Fruit fly (Drosophila melanogaster): Measurements from ENCODE around the gene COX6AL2.

Gene COX6AL2

dm6 chr3L:18898086-18898470 is 15.9 kb downstream of the COX6AL2 start, which contains the start of gene CG3902 (continued):
- no peak for TF ChIP-seq CG30020 (tag; optimal IDR thresholded peaks at IDR 0.05)
- peak; percentile 19 for TF ChIP-seq CG18011 (GFP tag; optimal IDR thresholded peaks at IDR 0.05)
- TF ChIP-seq sob (GFP tag; IDR thresholded peaks at IDR 0.05): peak; percentile 29; the same call in 1 of the 2 replicates
- TF ChIP-seq rib (GFP tag; IDR thresholded peaks at IDR 0.05): peak; percentile 61; the same call in 1 of the 2 replicates
- TF ChIP-seq CG10959 (GFP tag; IDR thresholded peaks at IDR 0.05): no peak
- no peak for TF ChIP-seq CG3847 (GFP tag; IDR thresholded peaks at IDR 0.05)
- no peak for TF ChIP-seq br (optimal IDR thresholded peaks at IDR 0.05)
- TF ChIP-seq slbo (GFP tag; IDR thresholded peaks at IDR 0.05): peak; percentile 47
- peak; percentile 71 for TF ChIP-seq CG10543 (GFP tag; optimal IDR thresholded peaks at IDR 0.05)
- no peak for TF ChIP-seq Sry-δ (GFP tag; optimal IDR thresholded peaks at IDR 0.05)
- TF ChIP-seq odd (GFP tag; optimal IDR thresholded peaks at IDR 0.05): peak; percentile 43
- TF ChIP-seq pzg (GFP tag; optimal IDR thresholded peaks at IDR 0.05): no peak
- no peak for TF ChIP-seq hth (optimal IDR thresholded peaks at IDR 0.05)
- peak; percentile 22; the same call in 1 of the 2 replicates for TF ChIP-seq Adf1 (GFP tag; IDR thresholded peaks at IDR 0.05)
- no peak for TF ChIP-seq CG9215 (GFP tag; IDR thresholded peaks at IDR 0.05)
- TF ChIP-seq cad (GFP tag; optimal IDR thresholded peaks at IDR 0.05): no peak
- no peak for TF ChIP-seq slp2 (GFP tag; optimal IDR thresholded peaks at IDR 0.05)
- TF ChIP-seq CG12942 (GFP tag; optimal IDR thresholded peaks at IDR 0.05): no peak
- no peak for TF ChIP-seq CG9797 (GFP tag; optimal IDR thresholded peaks at IDR 0.05)
- TF ChIP-seq Drgx (GFP tag; IDR thresholded peaks at IDR 0.05): no peak
- no peak for TF ChIP-seq Ada2b (GFP tag; IDR thresholded peaks at IDR 0.05)
- no peak for TF ChIP-seq CG17912 (GFP tag; optimal IDR thresholded peaks at IDR 0.05)
- TF ChIP-seq h (optimal IDR thresholded peaks at IDR 0.05): no peak
- TF ChIP-seq CG18764 (GFP tag; optimal IDR thresholded peaks at IDR 0.05): no peak
- no peak for TF ChIP-seq tup (GFP tag; optimal IDR thresholded peaks at IDR 0.05)
- TF ChIP-seq sd (tag; optimal IDR thresholded peaks at IDR 0.05): peak; percentile 7
- no peak for TF ChIP-seq nau (GFP tag; optimal IDR thresholded peaks at IDR 0.05)
- peak; percentile 45 for TF ChIP-seq HHEX (GFP tag; optimal IDR thresholded peaks at IDR 0.05)
- TF ChIP-seq ken (GFP tag; IDR thresholded peaks at IDR 0.05): no peak
- TF ChIP-seq CG33213 (GFP tag; optimal IDR thresholded peaks at IDR 0.05): peak; percentile 7
- peak; percentile 33 for TF ChIP-seq fd64A (GFP tag; optimal IDR thresholded peaks at IDR 0.05)
- TF ChIP-seq CG13296 (GFP tag; optimal IDR thresholded peaks at IDR 0.05): peak; percentile 47
- no peak for TF ChIP-seq jigr1 (GFP tag; IDR thresholded peaks at IDR 0.05)
- no peak for TF ChIP-seq Side (GFP tag; optimal IDR thresholded peaks at IDR 0.05)
- TF ChIP-seq HLH4C (GFP tag; IDR thresholded peaks at IDR 0.05; ENCODE audit: partially characterized antibody): no peak
- TF ChIP-seq CkIIα-i1 (GFP tag; IDR thresholded peaks at IDR 0.05): no peak
- no peak for TF ChIP-seq CG18619 (GFP tag; optimal IDR thresholded peaks at IDR 0.05)
- no peak for TF ChIP-seq Tbp (GFP tag; optimal IDR thresholded peaks at IDR 0.05)
- TF ChIP-seq z (GFP tag; IDR thresholded peaks at IDR 0.05): no peak
- peak; percentile 35 for TF ChIP-seq unpg (GFP tag; optimal IDR thresholded peaks at IDR 0.05)
- no peak for TF ChIP-seq CG10366 (GFP tag; IDR thresholded peaks at IDR 0.05)
- no peak for TF ChIP-seq HLHmδ (GFP tag; optimal IDR thresholded peaks at IDR 0.05)
- no peak for TF ChIP-seq CG10654 (GFP tag; optimal IDR thresholded peaks at IDR 0.05)
- no peak for TF ChIP-seq CG1647 (GFP tag; optimal IDR thresholded peaks at IDR 0.05)
- no peak for TF ChIP-seq en (GFP tag; optimal IDR thresholded peaks at IDR 0.05)
- no peak for TF ChIP-seq phol (tag; optimal IDR thresholded peaks at IDR 0.05)
- TF ChIP-seq CG10209 (GFP tag; optimal IDR thresholded peaks at IDR 0.05): no peak
- TF ChIP-seq knrl (GFP tag; IDR thresholded peaks at IDR 0.05; ENCODE audit: partially characterized antibody): no peak
- no peak for TF ChIP-seq zfh2 (GFP tag; optimal IDR thresholded peaks at IDR 0.05)
- no peak for TF ChIP-seq CG17612 (GFP tag; IDR thresholded peaks at IDR 0.05)
- TF ChIP-seq CG3838 (GFP tag; optimal IDR thresholded peaks at IDR 0.05): no peak
- no peak for TF ChIP-seq CG15696 (tag; optimal IDR thresholded peaks at IDR 0.05)
- TF ChIP-seq Fer3 (tag; optimal IDR thresholded peaks at IDR 0.05): peak; percentile 20
- TF ChIP-seq Camta (GFP tag; optimal IDR thresholded peaks at IDR 0.05): no peak

Data from whole organism, embryonic.